Worm (Caenorhabditis elegans) whole organism, L4 larva: ENCODE results near the gene W08E12.5.

Experiments
- F26F4.8 ChIP-seq: fragments of 200-800 bp; sonication (Bioruptor generic); conservative IDR thresholded peaks from 2 replicates; pipeline ENCODE4 v1.3.6; 2022; ENCODE audit warnings: missing genetic modification characterization, missing compliant biosample characterization
- dmd-9 ChIP-seq: fragments of 200-800 bp; sonication (Bioruptor generic); IDR thresholded peaks from 2 replicates; pipeline ENCODE4 v1.3.6; 2022; ENCODE audit warnings: missing genetic modification reagents, missing genetic modification characterization, missing compliant biosample characterization
- fkh-10 ChIP-seq: fragments of 150-350 bp; optimal IDR thresholded peaks from 2 replicates; lab custom pipeline; 2014; ENCODE audit warnings: missing biosample characterization, missing genetic modification reagents, missing genetic modification characterization
- mdt-29 ChIP-seq: fragments of 200-800 bp; sonication (Bioruptor generic); IDR thresholded peaks from 2 replicates; pipeline ENCODE4 v1.3.6; 2022; ENCODE audit warnings: missing genetic modification reagents, missing genetic modification characterization, missing compliant biosample characterization
- nhr-77 ChIP-seq: fragments of 150-350 bp; optimal IDR thresholded peaks from 2 replicates; lab custom pipeline; 2014; ENCODE audit warnings: missing biosample characterization, missing genetic modification characterization
- unc-62 ChIP-seq, 3 experiments: fragments of 150-350 bp in 1 of 3; sonication (generic microtip); optimal IDR thresholded peaks in 2 of 3; peaks in 1 of 3; 1 replicate in 1 of 3; 2 replicates in 2 of 3; lab custom pipeline; 2014 to 2017; ENCODE audit warnings: missing biosample characterization in 3 of 3, missing genetic modification characterization in 3 of 3, missing genetic modification reagents in 3 of 3, missing genotype in 1 of 3

DNA sequence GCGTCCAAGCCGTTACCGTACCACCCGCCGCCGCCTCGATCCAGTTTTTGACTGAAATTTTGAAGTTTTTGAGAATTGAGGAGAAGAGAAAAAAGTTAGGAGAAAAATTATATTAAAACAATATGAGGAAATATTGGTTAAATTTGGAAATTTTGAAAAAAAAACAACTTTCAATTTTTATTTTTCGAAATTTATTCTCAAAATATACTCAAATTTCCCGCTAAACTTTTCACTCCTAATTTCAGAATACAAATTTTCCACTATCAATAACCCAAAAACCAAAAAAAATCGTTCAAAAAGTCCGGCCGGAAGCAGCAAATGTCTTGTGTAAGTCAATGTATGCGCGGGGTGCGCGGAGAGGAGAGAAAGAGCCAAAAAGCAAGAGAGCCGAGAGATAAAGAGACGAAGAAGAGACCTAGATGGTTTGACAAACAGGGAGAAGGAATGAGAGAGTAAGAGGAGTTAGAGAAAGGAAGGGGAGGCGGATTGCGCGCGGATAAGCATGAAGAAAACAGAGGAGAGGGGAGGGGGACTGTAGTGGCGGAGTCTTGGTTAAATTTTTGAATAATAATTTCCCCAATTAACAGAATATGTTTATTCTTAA, 49.5 kb downstream of the W08E12.5 start, which contains the start of gene elks-1:
- no peak for TF ChIP-seq unc-62 (GFP tag; optimal IDR thresholded peaks at IDR 0.05 in 1 of 2; lab: Kevin White, UChicago)
- no peak for TF ChIP-seq unc-62 (tag; optimal IDR thresholded peaks at IDR 0.05; lab: Kevin White, UChicago)
- no peak for TF ChIP-seq nhr-77 (tag; lab: Kevin White, UChicago)
- TF ChIP-seq dmd-9 (GFP tag; lab: Robert Waterston, UW): no peak
- no peak for TF ChIP-seq mdt-29 (GFP tag; lab: Robert Waterston, UW)
- no peak for TF ChIP-seq fkh-10 (GFP tag; lab: Kevin White, UChicago)
- TF ChIP-seq F26F4.8 (GFP tag; lab: Robert Waterston, UW): no peak
